Fruit fly (Drosophila melanogaster) whole organism, embryonic: ENCODE results near the gene CG2865.
A peak's percentile ranks its signal among the peaks of the same experiment; 100 is the strongest.

ENCODE experiments used
- ATbp ChIP-seq: fragments of 200-800 bp; sonication (Bioruptor generic); optimal IDR thresholded peaks from 2 replicates; lab custom pipeline; 2017; ENCODE audit warnings: missing biosample characterization, mild to moderate bottlenecking, missing genetic modification characterization, missing genetic modification reagents
- Antp ChIP-seq: fragments of 200-800 bp; sonication (Bioruptor generic); optimal IDR thresholded peaks from 3 replicates; lab custom pipeline; 2016; ENCODE audit warnings: missing biosample characterization, missing genetic modification characterization
- Bdp1 ChIP-seq: fragments of 200-800 bp; sonication (Bioruptor generic); optimal IDR thresholded peaks from 3 replicates; lab custom pipeline; 2016; ENCODE audit warnings: missing biosample characterization, missing genetic modification characterization
- CG10979 ChIP-seq: fragments of 200-800 bp; sonication (Bioruptor generic); optimal IDR thresholded peaks from 2 replicates; lab custom pipeline; 2018; ENCODE audit warnings: missing biosample characterization, mild to moderate bottlenecking, missing genetic modification characterization, moderate library complexity
- CG13296 ChIP-seq: fragments of 200-800 bp; sonication (Bioruptor generic); optimal IDR thresholded peaks from 3 replicates; lab custom pipeline; 2018; ENCODE audit warnings: missing biosample characterization, mild to moderate bottlenecking, missing genetic modification characterization
- CG15479 ChIP-seq: fragments of 200-800 bp; sonication (Bioruptor generic); optimal IDR thresholded peaks from 3 replicates; lab custom pipeline; 2019; ENCODE audit warnings: missing biosample characterization, mild to moderate bottlenecking, missing genetic modification characterization, moderate library complexity
- CG1603 ChIP-seq: fragments of 200-800 bp; sonication (Bioruptor generic); optimal IDR thresholded peaks from 2 replicates; lab custom pipeline; 2019; ENCODE audit warnings: missing biosample characterization, mild to moderate bottlenecking, missing genetic modification characterization, moderate library complexity
- CG17186 ChIP-seq: fragments of 200-800 bp; sonication (Bioruptor generic); optimal IDR thresholded peaks from 3 replicates; lab custom pipeline; 2017; ENCODE audit warnings: missing biosample characterization, missing genetic modification reagents, missing genetic modification characterization
- CG17912 ChIP-seq: fragments of 200-800 bp; sonication (Bioruptor generic); optimal IDR thresholded peaks from 2 replicates; lab custom pipeline; 2018; ENCODE audit warnings: missing biosample characterization, mild to moderate bottlenecking, missing genetic modification characterization
- CG18619 ChIP-seq: fragments of 200-800 bp; sonication (Bioruptor generic); optimal IDR thresholded peaks from 3 replicates; lab custom pipeline; 2017; ENCODE audit warnings: missing biosample characterization, mild to moderate bottlenecking, missing genetic modification characterization
- CG2875 ChIP-seq: fragments of 200-800 bp; sonication (Bioruptor generic); optimal IDR thresholded peaks from 2 replicates; lab custom pipeline; 2017; ENCODE audit warnings: missing biosample characterization, mild to moderate bottlenecking, missing genetic modification characterization, missing genetic modification reagents
- CG30403 ChIP-seq: fragments of 200-800 bp; sonication (Bioruptor generic); optimal IDR thresholded peaks from 3 replicates; lab custom pipeline; 2016; ENCODE audit warnings: missing biosample characterization, missing genetic modification characterization
- CG31224 ChIP-seq: fragments of 200-800 bp; sonication (Bioruptor generic); IDR thresholded peaks from 2 replicates; pipeline ENCODE4 v1.3.6; 2022; ENCODE audit warnings: missing biosample characterization, missing genetic modification characterization
- CG32772 ChIP-seq: fragments of 200-800 bp; sonication (Bioruptor generic); IDR thresholded peaks from 2 replicates; pipeline ENCODE4 v1.3.6; 2022; ENCODE audit warnings: missing biosample characterization, missing genetic modification characterization
- CG33213 ChIP-seq: fragments of 200-800 bp; sonication (Bioruptor generic); optimal IDR thresholded peaks from 3 replicates; lab custom pipeline; 2016; ENCODE audit warnings: missing biosample characterization, missing genetic modification characterization
- CG7786 ChIP-seq: fragments of 200-800 bp; sonication (Bioruptor generic); optimal IDR thresholded peaks from 2 replicates; lab custom pipeline; 2016; ENCODE audit warnings: missing biosample characterization, missing genetic modification characterization
- CG7839 ChIP-seq: fragments of 200-800 bp; sonication (Bioruptor generic); optimal IDR thresholded peaks from 3 replicates; lab custom pipeline; 2018; ENCODE audit warnings: missing biosample characterization, mild to moderate bottlenecking, missing genetic modification characterization, moderate library complexity
- CG8290 ChIP-seq, 3 experiments: fragments of 200-800 bp; sonication (Bioruptor generic); optimal IDR thresholded peaks; 2 replicates each; lab custom pipeline; 2016 to 2019; ENCODE audit warnings: missing biosample characterization in 3 of 3, missing genetic modification characterization in 3 of 3, mild to moderate bottlenecking in 2 of 3, moderate library complexity in 1 of 3
- CG9437 ChIP-seq: fragments of 200-800 bp; sonication (Bioruptor generic); optimal IDR thresholded peaks from 2 replicates; lab custom pipeline; 2018; ENCODE audit warnings: missing biosample characterization, mild to moderate bottlenecking, missing genetic modification characterization
- CG9727 ChIP-seq: fragments of 200-800 bp; sonication (Bioruptor generic); optimal IDR thresholded peaks from 3 replicates; lab custom pipeline; 2017; ENCODE audit warnings: missing biosample characterization, mild to moderate bottlenecking, missing genetic modification characterization
- Dref ChIP-seq: fragments of 200-800 bp; sonication (Bioruptor generic); IDR thresholded peaks from 2 replicates; pipeline ENCODE4 v1.3.6; 2022; ENCODE audit warnings: missing biosample characterization, missing genetic modification characterization
- Hr39 ChIP-seq: fragments of >200 bp; optimal IDR thresholded peaks from 2 replicates; lab custom pipeline; 2017
- Hr78 ChIP-seq, 2 experiments: fragments of 200-800 bp in 1 of 2; fragments of >200 bp in 1 of 2; sonication (Bioruptor generic) in 1 of 2; optimal IDR thresholded peaks; 2 replicates each; lab custom pipeline; 2017 to 2019; ENCODE audit warnings: missing biosample characterization in 2 of 2, missing genetic modification characterization in 2 of 2, mild to moderate bottlenecking in 1 of 2, moderate library complexity in 1 of 2
- Lpt ChIP-seq: fragments of >200 bp; optimal IDR thresholded peaks from 2 replicates; lab custom pipeline; 2018; ENCODE audit warnings: missing biosample characterization, missing genetic modification characterization
- Max ChIP-seq: fragments of 200-800 bp; sonication (Bioruptor generic); optimal IDR thresholded peaks from 2 replicates; lab custom pipeline; 2016; ENCODE audit warnings: missing biosample characterization, mild to moderate bottlenecking, missing genetic modification characterization
- Oaz ChIP-seq: fragments of 200-800 bp; sonication (Bioruptor generic); IDR thresholded peaks from 2 replicates; pipeline ENCODE4 v1.3.6; 2022; ENCODE audit warnings: missing biosample characterization, missing genetic modification characterization
- Optix ChIP-seq: fragments of 200-800 bp; sonication (Bioruptor generic); IDR thresholded peaks from 3 replicates; pipeline ENCODE4 v1.3.6; 2022; ENCODE audit warnings: missing biosample characterization, missing genetic modification characterization
- Sox102F ChIP-seq: fragments of 200-800 bp; sonication (Bioruptor generic); optimal IDR thresholded peaks from 2 replicates; lab custom pipeline; 2018; ENCODE audit warnings: missing biosample characterization, mild to moderate bottlenecking, missing genetic modification characterization, moderate library complexity
- Sry-β ChIP-seq: fragments of 200-800 bp; sonication (Bioruptor generic); optimal IDR thresholded peaks from 2 replicates; lab custom pipeline; 2018; ENCODE audit warnings: missing biosample characterization, mild to moderate bottlenecking, missing genetic modification characterization, moderate library complexity
- Stat92E ChIP-seq, 3 experiments: fragments of >200 bp in 2 of 3; fragments of 200-800 bp in 1 of 3; sonication (Bioruptor generic) in 1 of 3; optimal IDR thresholded peaks; 2 replicates each; lab custom pipeline; 2017 to 2019; ENCODE audit warnings: missing biosample characterization in 3 of 3, missing genetic modification characterization in 3 of 3, mild to moderate bottlenecking in 1 of 3, moderate library complexity in 1 of 3
- disco-r ChIP-seq: fragments of 200-800 bp; sonication (Bioruptor generic); optimal IDR thresholded peaks from 2 replicates; lab custom pipeline; 2016; ENCODE audit warnings: missing biosample characterization, missing genetic modification characterization
- exex ChIP-seq: fragments of 200-800 bp; sonication (Bioruptor generic); optimal IDR thresholded peaks from 4 replicates; lab custom pipeline; 2018; ENCODE audit warnings: missing biosample characterization, mild to moderate bottlenecking, missing genetic modification characterization, moderate library complexity
- gsb-n ChIP-seq: fragments of 200-800 bp; sonication (Bioruptor generic); optimal IDR thresholded peaks from 3 replicates; lab custom pipeline; 2018; ENCODE audit warnings: missing biosample characterization, mild to moderate bottlenecking, missing genetic modification characterization
- hbn ChIP-seq: fragments of 200-800 bp; sonication (Bioruptor generic); IDR thresholded peaks from 2 replicates; pipeline ENCODE4 v1.3.6; 2022; ENCODE audit warnings: missing biosample characterization, missing genetic modification characterization; ENCODE audit not compliant: partially characterized antibody
- her ChIP-seq: fragments of 200-800 bp; sonication (Bioruptor generic); optimal IDR thresholded peaks from 2 replicates; lab custom pipeline; 2016; ENCODE audit warnings: missing biosample characterization, missing genetic modification characterization
- mld ChIP-seq: fragments of 200-800 bp; sonication (Bioruptor generic); IDR thresholded peaks from 3 replicates; pipeline ENCODE4 v1.3.6; 2022; ENCODE audit warnings: missing biosample characterization, missing genetic modification characterization; ENCODE audit not compliant: partially characterized antibody
- nerfin-1 ChIP-seq: fragments of 200-800 bp; sonication (Bioruptor generic); optimal IDR thresholded peaks from 3 replicates; lab custom pipeline; 2019; ENCODE audit warnings: missing biosample characterization, mild to moderate bottlenecking, missing genetic modification characterization, moderate library complexity
- org-1 ChIP-seq: fragments of 200-800 bp; sonication (Bioruptor generic); optimal IDR thresholded peaks from 2 replicates; lab custom pipeline; 2017; ENCODE audit warnings: missing biosample characterization, missing genetic modification characterization
- pita ChIP-seq: fragments of 200-800 bp; sonication (Bioruptor generic); optimal IDR thresholded peaks from 2 replicates; lab custom pipeline; 2017; ENCODE audit warnings: missing biosample characterization, mild to moderate bottlenecking, missing genetic modification characterization
- ranshi ChIP-seq: fragments of 200-800 bp; sonication (Bioruptor generic); IDR thresholded peaks from 2 replicates; pipeline ENCODE4 v1.3.6; 2022; ENCODE audit warnings: missing biosample characterization, missing genetic modification characterization
- repo ChIP-seq: fragments of 200-800 bp; sonication (Bioruptor generic); optimal IDR thresholded peaks from 2 replicates; lab custom pipeline; 2016; ENCODE audit warnings: missing biosample characterization, missing genetic modification characterization
- sc ChIP-seq, 3 experiments: fragments of >200 bp in 2 of 3; fragments of 200-800 bp in 1 of 3; sonication (Bioruptor generic) in 1 of 3; optimal IDR thresholded peaks; 2 replicates in 2 of 3; 3 replicates in 1 of 3; lab custom pipeline; 2017; ENCODE audit warnings: mild to moderate bottlenecking in 1 of 3, missing biosample characterization in 1 of 3, missing genetic modification characterization in 1 of 3, missing genetic modification reagents in 1 of 3
- sima ChIP-seq: fragments of 200-800 bp; sonication (Bioruptor generic); optimal IDR thresholded peaks from 2 replicates; lab custom pipeline; 2016; ENCODE audit warnings: missing biosample characterization, missing genetic modification characterization
- sr ChIP-seq: fragments of 200-800 bp; sonication (Bioruptor generic); IDR thresholded peaks from 3 replicates; pipeline ENCODE4 v1.3.6; 2022; ENCODE audit warnings: missing biosample characterization, missing genetic modification characterization
- tx ChIP-seq: fragments of 200-800 bp; sonication (Bioruptor generic); optimal IDR thresholded peaks from 2 replicates; lab custom pipeline; 2016; ENCODE audit warnings: missing biosample characterization, missing genetic modification characterization
- vnd ChIP-seq: fragments of 200-800 bp; sonication (Bioruptor generic); IDR thresholded peaks from 3 replicates; pipeline ENCODE4 v1.3.6; 2022; ENCODE audit warnings: missing biosample characterization, missing genetic modification characterization; ENCODE audit not compliant: partially characterized antibody
- vvl ChIP-seq: fragments of 200-800 bp; sonication (Bioruptor generic); IDR thresholded peaks from 2 replicates; pipeline ENCODE4 v1.3.6; 2022; ENCODE audit warnings: missing biosample characterization, missing genetic modification characterization
- zen2 ChIP-seq: fragments of 200-800 bp; sonication (Bioruptor generic); IDR thresholded peaks from 3 replicates; pipeline ENCODE4 v1.3.6; 2022; ENCODE audit warnings: missing biosample characterization, missing genetic modification characterization; ENCODE audit not compliant: partially characterized antibody
- zfh1 ChIP-seq: fragments of 200-800 bp; sonication (Bioruptor generic); IDR thresholded peaks from 3 replicates; pipeline ENCODE4 v1.3.6; 2022; ENCODE audit warnings: missing biosample characterization, missing genetic modification characterization

CG2865 gene

DNA sequence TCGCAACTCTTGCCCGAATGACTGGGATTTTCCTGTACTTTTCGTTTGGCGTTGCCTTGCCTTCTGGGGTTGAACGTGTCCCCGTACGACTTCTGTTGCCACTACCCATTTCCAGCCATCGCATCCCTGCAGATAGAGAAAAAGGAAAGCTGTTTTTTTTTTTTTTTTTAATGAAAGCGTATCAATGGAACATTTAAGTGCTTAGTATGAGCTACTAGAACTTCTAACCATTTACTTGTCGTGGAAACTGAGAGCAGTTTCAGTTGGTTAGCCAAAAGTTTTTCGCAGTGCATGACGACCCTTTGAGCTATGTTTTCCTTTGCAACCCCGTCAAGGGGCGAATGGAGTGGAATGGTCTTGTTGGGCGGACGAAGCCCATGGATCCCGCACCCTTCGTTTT lies 36.1 kb upstream of the CG2865 start (continued):
- no peak for TF ChIP-seq sima (GFP tag; lab: Kevin White, UChicago)
- peak; percentile 75; the same call in 2 of the 3 replicates for TF ChIP-seq Optix (GFP tag; lab: Robert Waterston, UW)
- TF ChIP-seq CG10979, result peak; percentile 56
- no peak for TF ChIP-seq CG17912 (GFP tag; lab: Kevin White, UChicago)
- TF ChIP-seq CG2875, result peak; percentile 62
- peak; percentile 31; the same call in 1 of the 2 replicates for TF ChIP-seq CG31224
- TF ChIP-seq sr (GFP tag; lab: Robert Waterston, UW), result no peak
- no peak for TF ChIP-seq Sry-β (GFP tag; lab: Kevin White, UChicago)
- TF ChIP-seq Stat92E (GFP tag; optimal IDR thresholded peaks at IDR 0.05; lab: Kevin White, UChicago), result no peak
- peak; percentile 77 for TF ChIP-seq CG32772 (GFP tag; lab: Robert Waterston, UW)
- no peak for TF ChIP-seq Oaz
- no peak for TF ChIP-seq CG15479
- peak; percentile 81 for TF ChIP-seq CG7839 (tag; lab: Kevin White, UChicago)
- TF ChIP-seq Hr78 (GFP tag; optimal IDR thresholded peaks at IDR 0.05; lab: Kevin White, UChicago), result no peak
- TF ChIP-seq Bdp1, result peak; percentile 52
- TF ChIP-seq tx (GFP tag; lab: Kevin White, UChicago), result peak; percentile 78
- TF ChIP-seq zen2 (GFP tag; lab: Robert Waterston, UW), result no peak
- TF ChIP-seq CG17186, result no peak
- peak; percentile 24 for TF ChIP-seq CG13296 (GFP tag; lab: Kevin White, UChicago)
- peak; percentile 67 for TF ChIP-seq CG18619 (GFP tag; lab: Kevin White, UChicago)
- TF ChIP-seq exex (tag; lab: Kevin White, UChicago), result peak; percentile 2
- peak; percentile 42 for TF ChIP-seq CG1603
- no peak for TF ChIP-seq Dref (GFP tag; lab: Robert Waterston, UW)
- TF ChIP-seq disco-r (GFP tag; lab: Kevin White, UChicago), result peak; percentile 54
- TF ChIP-seq CG7786 (GFP tag; lab: Kevin White, UChicago), result peak; percentile 82
- TF ChIP-seq ATbp (GFP tag; lab: Kevin White, UChicago), result peak; percentile 83
- peak; percentile 75 for TF ChIP-seq org-1
- no peak for TF ChIP-seq Hr39 (lab: Kevin White, UChicago)
- no peak for TF ChIP-seq pita
- TF ChIP-seq Sox102F (GFP tag; lab: Kevin White, UChicago), result peak; percentile 75
- TF ChIP-seq mld (GFP tag; lab: Robert Waterston, UW), result no peak
- no peak for TF ChIP-seq Lpt
- no peak for TF ChIP-seq hbn
- TF ChIP-seq vnd, result no peak
- TF ChIP-seq CG33213 (GFP tag; lab: Kevin White, UChicago), result peak; percentile 48
- no peak for TF ChIP-seq nerfin-1 (tag; lab: Kevin White, UChicago)
- no peak for TF ChIP-seq sc (optimal IDR thresholded peaks at IDR 0.05; lab: Kevin White, UChicago)
- TF ChIP-seq sc (GFP tag; optimal IDR thresholded peaks at IDR 0.05; lab: Kevin White, UChicago), result peak; percentile 7
- peak; percentile 61; the same call in 1 of the 2 replicates for TF ChIP-seq ranshi (GFP tag; lab: Robert Waterston, UW)
- TF ChIP-seq zfh1 (GFP tag; lab: Robert Waterston, UW), result peak; percentile 76
- peak; percentile 39 for TF ChIP-seq CG9727 (GFP tag; lab: Kevin White, UChicago)
- peak; percentile 11 for TF ChIP-seq CG8290 (GFP tag; optimal IDR thresholded peaks at IDR 0.05; lab: Kevin White, UChicago)
- TF ChIP-seq CG8290 (tag; optimal IDR thresholded peaks at IDR 0.05; lab: Kevin White, UChicago), result peak in 1 of 2 experiments; percentile 31
- TF ChIP-seq CG30403, result peak; percentile 83
- peak; percentile 46 for TF ChIP-seq CG9437
- peak; percentile 56 for TF ChIP-seq repo (GFP tag; lab: Kevin White, UChicago)
- peak; percentile 60 for TF ChIP-seq gsb-n (tag; lab: Kevin White, UChicago)
- peak; percentile 86 for TF ChIP-seq her (GFP tag; lab: Kevin White, UChicago)
- peak; percentile 76 for TF ChIP-seq Antp
- peak; percentile 86 for TF ChIP-seq vvl (GFP tag; lab: Robert Waterston, UW)
- no peak for TF ChIP-seq Max
